Fruit fly (Drosophila melanogaster): ENCODE results near the gene Argp.

- TF ChIP-seq usp (GFP tag; optimal IDR thresholded peaks at IDR 0.05) (no peak), psq (optimal IDR thresholded peaks at IDR 0.05) (no peak), pan (optimal IDR thresholded peaks at IDR 0.05) (no peak)
Measured at dm6 chr3R:13715674-13716454, 6.1 kb upstream of the Argp start.

Data from whole organism.